Worm (Caenorhabditis elegans) whole organism, late embryonic: Measurements from ENCODE around the gene clx-1.

Experiments used
- eyg-1 ChIP-seq: sonication (generic microtip); optimal IDR thresholded peaks from 2 replicates; lab custom pipeline; 2016; ENCODE audit warnings: missing genotype, missing genetic modification characterization, missing compliant biosample characterization
- nhr-11 ChIP-seq: fragments of 150-350 bp; optimal IDR thresholded peaks from 2 replicates; lab custom pipeline; 2014; ENCODE audit warnings: missing biosample characterization, missing genetic modification characterization
- rnt-1 ChIP-seq: sonication (generic microtip); optimal IDR thresholded peaks from 2 replicates; lab custom pipeline; 2016; ENCODE audit warnings: missing genetic modification characterization, missing compliant biosample characterization

DNA sequence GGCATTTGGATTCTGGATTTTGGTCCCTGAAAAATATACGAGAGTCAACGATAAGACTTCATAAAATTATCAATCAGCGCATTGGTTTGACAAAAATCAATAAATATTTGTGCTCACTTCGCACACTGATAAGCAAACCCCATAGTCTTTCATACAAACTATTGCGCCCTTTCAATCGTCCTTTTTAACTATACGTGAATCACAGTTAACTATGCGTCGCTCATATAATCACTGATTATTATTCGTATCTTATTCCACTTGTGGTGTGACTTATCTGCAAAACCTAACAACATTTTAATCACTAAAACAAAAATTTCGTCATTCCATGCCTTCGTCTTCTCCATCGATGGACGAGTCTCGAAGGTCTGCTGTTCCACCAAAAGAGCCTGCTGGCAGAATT is 23.6 kb upstream of the clx-1 start, which contains the start of gene nhr-8:
- no peak for TF ChIP-seq eyg-1 (tag; lab: Kevin White, UChicago)
- TF ChIP-seq nhr-11 (tag; lab: Kevin White, UChicago), result no peak
- no peak for TF ChIP-seq rnt-1 (tag; lab: Kevin White, UChicago)
